Fruit fly (Drosophila melanogaster) whole organism, embryonic: ENCODE data around the gene CG13384.
A peak's percentile ranks its signal among the peaks of the same experiment; 100 is the strongest.

Experiments used
- Adf1 ChIP-seq: fragments of 200-800 bp; sonication (Bioruptor generic); IDR thresholded peaks from 2 replicates; pipeline ENCODE4 v1.3.6; 2022; ENCODE audit warnings: missing biosample characterization, missing genetic modification characterization
- Aef1 ChIP-seq: fragments of 200-800 bp; sonication (Bioruptor generic); IDR thresholded peaks from 3 replicates; pipeline ENCODE4 v1.3.6; 2022; ENCODE audit warnings: missing biosample characterization, missing genetic modification characterization
- Asciz ChIP-seq: fragments of 200-800 bp; sonication (Bioruptor generic); optimal IDR thresholded peaks from 2 replicates; lab custom pipeline; 2017; ENCODE audit warnings: missing biosample characterization, mild to moderate bottlenecking, missing genetic modification characterization, missing genetic modification reagents
- Atf6 ChIP-seq: fragments of 200-800 bp; sonication (Bioruptor generic); IDR thresholded peaks from 2 replicates; pipeline ENCODE4 v1.3.6; 2022; ENCODE audit warnings: missing biosample characterization, missing genetic modification characterization
- CG10959 ChIP-seq: fragments of 200-800 bp; sonication (Bioruptor generic); IDR thresholded peaks from 2 replicates; pipeline ENCODE4 v1.3.6; 2022; ENCODE audit warnings: missing biosample characterization, missing genetic modification characterization
- CG12391 ChIP-seq: fragments of 200-800 bp; sonication (Bioruptor generic); optimal IDR thresholded peaks from 3 replicates; lab custom pipeline; 2018; ENCODE audit warnings: missing biosample characterization, mild to moderate bottlenecking, missing genetic modification characterization, moderate library complexity
- CG12942 ChIP-seq: fragments of 200-800 bp; sonication (Bioruptor generic); optimal IDR thresholded peaks from 3 replicates; lab custom pipeline; 2016; ENCODE audit warnings: missing biosample characterization, missing genetic modification characterization
- CG15011 ChIP-seq: fragments of 200-800 bp; sonication (Bioruptor generic); optimal IDR thresholded peaks from 3 replicates; lab custom pipeline; 2018; ENCODE audit warnings: missing biosample characterization, mild to moderate bottlenecking, missing genetic modification characterization
- CG15269 ChIP-seq: fragments of 200-800 bp; sonication (Bioruptor generic); optimal IDR thresholded peaks from 2 replicates; lab custom pipeline; 2018; ENCODE audit warnings: missing biosample characterization, mild to moderate bottlenecking, missing genetic modification characterization, moderate library complexity
- CG17568 ChIP-seq: fragments of 200-800 bp; sonication (Bioruptor generic); optimal IDR thresholded peaks from 2 replicates; lab custom pipeline; 2018; ENCODE audit warnings: missing biosample characterization, mild to moderate bottlenecking, missing genetic modification characterization, moderate library complexity
- CG18619 ChIP-seq: fragments of 200-800 bp; sonication (Bioruptor generic); optimal IDR thresholded peaks from 3 replicates; lab custom pipeline; 2017; ENCODE audit warnings: missing biosample characterization, mild to moderate bottlenecking, missing genetic modification characterization
- CG2199 ChIP-seq: fragments of 200-800 bp; sonication (Bioruptor generic); IDR thresholded peaks from 3 replicates; pipeline ENCODE4 v1.3.6; 2022; ENCODE audit warnings: missing biosample characterization, missing genetic modification characterization
- CG30020 ChIP-seq: fragments of 200-800 bp; optimal IDR thresholded peaks from 2 replicates; lab custom pipeline; 2019; ENCODE audit warnings: missing biosample characterization, mild to moderate bottlenecking, missing genetic modification characterization, moderate library complexity
- CG31365 ChIP-seq: fragments of 200-800 bp; sonication (Bioruptor generic); optimal IDR thresholded peaks from 2 replicates; lab custom pipeline; 2018; ENCODE audit warnings: missing biosample characterization, mild to moderate bottlenecking, missing genetic modification characterization
- CG4282 ChIP-seq: fragments of 200-800 bp; sonication (Bioruptor generic); optimal IDR thresholded peaks from 2 replicates; lab custom pipeline; 2016; ENCODE audit warnings: missing biosample characterization, missing genetic modification characterization
- CG6272 ChIP-seq: fragments of 200-800 bp; sonication (Bioruptor generic); IDR thresholded peaks from 2 replicates; pipeline ENCODE4 v1.3.6; 2022; ENCODE audit warnings: missing biosample characterization, missing genetic modification characterization
- CG8089 ChIP-seq: fragments of 200-800 bp; sonication (Bioruptor generic); optimal IDR thresholded peaks from 3 replicates; lab custom pipeline; 2016; ENCODE audit warnings: missing biosample characterization, missing genetic modification characterization
- CG8290 ChIP-seq, 3 experiments: fragments of 200-800 bp; sonication (Bioruptor generic); optimal IDR thresholded peaks; 2 replicates each; lab custom pipeline; 2016 to 2019; ENCODE audit warnings: missing biosample characterization in 3 of 3, missing genetic modification characterization in 3 of 3, mild to moderate bottlenecking in 2 of 3, moderate library complexity in 1 of 3
- CG8388 ChIP-seq: fragments of 200-800 bp; sonication (Bioruptor generic); optimal IDR thresholded peaks from 2 replicates; lab custom pipeline; 2019; ENCODE audit warnings: missing biosample characterization, mild to moderate bottlenecking, missing genetic modification characterization, moderate library complexity
- CoRest ChIP-seq: fragments of 200-800 bp; sonication (Bioruptor generic); optimal IDR thresholded peaks from 3 replicates; lab custom pipeline; 2018; ENCODE audit warnings: missing biosample characterization, mild to moderate bottlenecking, missing genetic modification characterization, moderate library complexity
- Dfd ChIP-seq, 2 experiments: fragments of >200 bp; optimal IDR thresholded peaks; 2 replicates each; lab custom pipeline; 2017; ENCODE audit warnings: missing biosample characterization in 2 of 2, missing genetic modification characterization in 2 of 2
- GATAe ChIP-seq: fragments of 200-800 bp; sonication (Bioruptor generic); conservative IDR thresholded peaks from 2 replicates; pipeline ENCODE4 v1.3.6; 2022; ENCODE audit warnings: missing biosample characterization, missing genetic modification characterization
- H2.0 ChIP-seq: fragments of 200-800 bp; sonication (Bioruptor generic); IDR thresholded peaks from 2 replicates; pipeline ENCODE4 v1.3.6; 2022; ENCODE audit warnings: missing biosample characterization, missing genetic modification characterization
- HHEX ChIP-seq: fragments of 200-800 bp; sonication (Bioruptor generic); optimal IDR thresholded peaks from 3 replicates; lab custom pipeline; 2017; ENCODE audit warnings: missing biosample characterization, mild to moderate bottlenecking, missing genetic modification characterization, missing genetic modification reagents
- Hand ChIP-seq: fragments of 200-800 bp; sonication (Bioruptor generic); optimal IDR thresholded peaks from 2 replicates; lab custom pipeline; 2017; ENCODE audit warnings: mild to moderate bottlenecking, missing biosample characterization, missing genetic modification reagents, missing genetic modification characterization
- NK7.1 ChIP-seq: fragments of 200-800 bp; sonication (Bioruptor generic); optimal IDR thresholded peaks from 3 replicates; lab custom pipeline; 2016; ENCODE audit warnings: missing biosample characterization, missing genetic modification characterization
- Neu2 ChIP-seq: fragments of 200-800 bp; sonication (Bioruptor generic); optimal IDR thresholded peaks from 3 replicates; lab custom pipeline; 2016; ENCODE audit warnings: missing biosample characterization, missing genetic modification characterization, borderline replicate concordance
- Nf-YC ChIP-seq: fragments of 200-800 bp; optimal IDR thresholded peaks from 3 replicates; lab custom pipeline; 2019; ENCODE audit warnings: missing biosample characterization, mild to moderate bottlenecking, missing genetic modification characterization, moderate library complexity
- Sox102F ChIP-seq: fragments of 200-800 bp; sonication (Bioruptor generic); optimal IDR thresholded peaks from 2 replicates; lab custom pipeline; 2018; ENCODE audit warnings: missing biosample characterization, mild to moderate bottlenecking, missing genetic modification characterization, moderate library complexity
- Tbp ChIP-seq: fragments of >200 bp; optimal IDR thresholded peaks from 2 replicates; lab custom pipeline; 2018; ENCODE audit warnings: missing biosample characterization, missing genetic modification characterization
- abd-A ChIP-seq: fragments of 200-800 bp; sonication (Bioruptor generic); optimal IDR thresholded peaks from 3 replicates; lab custom pipeline; 2019; ENCODE audit warnings: missing biosample characterization, mild to moderate bottlenecking, missing genetic modification characterization, moderate library complexity
- ato ChIP-seq: fragments of 200-800 bp; sonication (Bioruptor generic); IDR thresholded peaks from 2 replicates; pipeline ENCODE4 v1.3.6; 2022; ENCODE audit warnings: missing biosample characterization, missing genetic modification characterization; ENCODE audit not compliant: partially characterized antibody
- bab2 ChIP-seq: fragments of 200-800 bp; sonication (Bioruptor generic); optimal IDR thresholded peaks from 2 replicates; lab custom pipeline; 2016; ENCODE audit warnings: missing biosample characterization, missing genetic modification characterization
- bowl ChIP-seq: fragments of 200-800 bp; sonication (Bioruptor generic); IDR thresholded peaks from 2 replicates; pipeline ENCODE4 v1.3.6; 2022; ENCODE audit warnings: missing biosample characterization, missing genetic modification characterization
- en ChIP-seq: fragments of 200-800 bp; sonication (Bioruptor generic); optimal IDR thresholded peaks from 2 replicates; lab custom pipeline; 2016; ENCODE audit warnings: missing biosample characterization, missing genetic modification characterization
- gt ChIP-seq: fragments of 200-800 bp; sonication (Bioruptor generic); IDR thresholded peaks from 2 replicates; pipeline ENCODE4 v1.3.6; 2022; ENCODE audit warnings: missing biosample characterization, missing genetic modification characterization
- kah ChIP-seq: fragments of 200-800 bp; sonication (Bioruptor generic); optimal IDR thresholded peaks from 2 replicates; lab custom pipeline; 2018; ENCODE audit warnings: missing biosample characterization, mild to moderate bottlenecking, missing genetic modification characterization
- maf-S ChIP-seq: fragments of 200-800 bp; sonication (Bioruptor generic); optimal IDR thresholded peaks from 2 replicates; lab custom pipeline; 2016; ENCODE audit warnings: missing biosample characterization, missing genetic modification characterization
- mam ChIP-seq: fragments of 200-800 bp; sonication (Bioruptor generic); optimal IDR thresholded peaks from 3 replicates; lab custom pipeline; 2016; ENCODE audit warnings: missing biosample characterization, missing genetic modification characterization
- mld ChIP-seq: fragments of 200-800 bp; sonication (Bioruptor generic); IDR thresholded peaks from 3 replicates; pipeline ENCODE4 v1.3.6; 2022; ENCODE audit warnings: missing biosample characterization, missing genetic modification characterization; ENCODE audit not compliant: partially characterized antibody
- odd ChIP-seq: fragments of 200-800 bp; sonication (Bioruptor generic); optimal IDR thresholded peaks from 2 replicates; lab custom pipeline; 2017; ENCODE audit warnings: missing biosample characterization, mild to moderate bottlenecking, missing genetic modification characterization
- run ChIP-seq: fragments of 200-800 bp; sonication (Bioruptor generic); optimal IDR thresholded peaks from 3 replicates; lab custom pipeline; 2018; ENCODE audit warnings: missing biosample characterization, mild to moderate bottlenecking, missing genetic modification characterization
- sna ChIP-seq: fragments of 200-800 bp; sonication (Bioruptor generic); IDR thresholded peaks from 2 replicates; pipeline ENCODE4 v1.3.6; 2022; ENCODE audit warnings: missing biosample characterization, missing genetic modification characterization; ENCODE audit not compliant: partially characterized antibody
- tx ChIP-seq: fragments of 200-800 bp; sonication (Bioruptor generic); optimal IDR thresholded peaks from 2 replicates; lab custom pipeline; 2016; ENCODE audit warnings: missing biosample characterization, missing genetic modification characterization
- vvl ChIP-seq: fragments of 200-800 bp; sonication (Bioruptor generic); IDR thresholded peaks from 2 replicates; pipeline ENCODE4 v1.3.6; 2022; ENCODE audit warnings: missing biosample characterization, missing genetic modification characterization

Gene CG13384

dm6 chr2L:8364006-8364956, 20.0 kb upstream of the CG13384 start, which contains the start of the genes RpS13 and CSN8 (continued):
- TF ChIP-seq bowl (GFP tag; lab: Robert Waterston, UW) (no peak), vvl (GFP tag; lab: Robert Waterston, UW) (peak; percentile 13; the same call in 1 of the 2 replicates), run (no peak), CoRest (tag; lab: Kevin White, UChicago) (peak; percentile 17), CG12391 (tag; lab: Kevin White, UChicago) (peak; percentile 41), CG8290 (GFP tag; optimal IDR thresholded peaks at IDR 0.05; lab: Kevin White, UChicago) (no peak), CG8290 (tag; optimal IDR thresholded peaks at IDR 0.05; lab: Kevin White, UChicago) (peak in 1 of 2 experiments; percentile 36), Atf6 (peak; percentile 45; the same call in 1 of the 2 replicates), ato (GFP tag; lab: Robert Waterston, UW) (peak; percentile 75), CG30020 (tag; lab: Kevin White, UChicago) (peak; percentile 64), en (GFP tag; lab: Kevin White, UChicago) (no peak), Adf1 (GFP tag; lab: Robert Waterston, UW) (no peak), CG15011 (GFP tag; lab: Kevin White, UChicago) (no peak), tx (GFP tag; lab: Kevin White, UChicago) (no peak), CG12942 (GFP tag; lab: Kevin White, UChicago) (no peak), NK7.1 (no peak), gt (GFP tag; lab: Robert Waterston, UW) (no peak), GATAe (GFP tag; lab: Robert Waterston, UW) (no peak), CG15269 (tag; lab: Kevin White, UChicago) (no peak), mld (peak; percentile 75; the same call in 2 of the 3 replicates), Dfd (GFP tag; optimal IDR thresholded peaks at IDR 0.05; lab: Kevin White, UChicago) (no peak)
- TF ChIP-seq, all 482 proteins: peak for 157

DNA sequence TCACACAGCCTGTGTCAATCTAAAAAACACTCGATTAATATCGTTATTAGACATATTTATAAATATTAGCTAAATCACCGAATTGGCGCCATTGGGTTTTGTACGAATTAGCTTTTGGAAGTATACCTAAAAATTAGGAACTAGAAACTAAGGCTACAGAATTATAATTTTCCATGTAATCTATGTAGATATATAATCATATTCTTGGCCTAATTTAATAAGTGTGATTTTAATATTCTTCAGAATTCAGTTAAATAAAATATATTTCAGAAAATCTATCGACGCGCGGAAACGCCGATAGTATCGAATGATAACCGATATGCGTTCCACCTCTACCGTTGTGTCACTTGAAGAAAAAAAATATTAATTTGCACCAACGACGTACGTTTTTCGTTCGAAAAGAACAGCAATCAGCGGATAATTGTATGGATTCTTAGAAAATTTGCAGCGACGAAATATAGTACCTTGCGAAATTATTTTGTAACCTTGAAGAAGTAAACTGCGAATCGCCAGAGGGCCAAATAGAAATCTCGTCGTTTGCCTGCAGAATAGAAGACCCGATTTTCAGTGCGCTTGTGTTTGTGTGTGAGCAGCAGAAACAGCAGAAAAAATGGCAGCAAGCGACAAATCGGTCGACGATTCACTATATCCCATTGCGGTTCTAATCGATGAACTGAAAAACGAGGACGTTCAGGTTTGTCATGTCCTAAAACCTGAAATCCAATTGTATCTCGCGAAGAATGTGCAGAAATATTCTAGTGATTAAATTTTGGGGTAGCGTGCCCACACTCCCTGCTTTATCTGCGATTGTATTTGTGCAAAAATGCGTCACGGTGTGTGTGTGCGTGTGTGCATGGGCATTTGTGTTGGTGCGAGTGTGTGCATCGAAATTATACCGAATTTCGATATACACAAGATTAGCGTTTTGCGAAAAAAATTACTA, 18.3 kb upstream of the CG13384 start, which contains the start of gene Pp2A-29B:
Gene Pp2A-29B, plus strand, starts transcription at position 338 of the 943 bp plus-strand sequence.
- TF ChIP-seq Asciz (GFP tag; lab: Kevin White, UChicago) (no peak), bab2 (no peak), Tbp (GFP tag; lab: Kevin White, UChicago) (no peak), CG4282 (GFP tag; lab: Kevin White, UChicago) (no peak), CG10959 (no peak), kah (GFP tag; lab: Kevin White, UChicago) (no peak), CG17568 (GFP tag; lab: Kevin White, UChicago) (peak; percentile 7), mam (GFP tag; lab: Kevin White, UChicago) (peak; percentile 25), vvl (GFP tag; lab: Robert Waterston, UW) (0 out of 2 replicates have a peak, but pooled peaks have one; percentile 11), maf-S (GFP tag; lab: Kevin White, UChicago) (no peak), CG8089 (GFP tag; lab: Kevin White, UChicago) (no peak), odd (GFP tag; lab: Kevin White, UChicago) (no peak), Hand (peak; percentile 34), Aef1 (GFP tag; lab: Robert Waterston, UW) (no peak), Neu2 (no peak), CG8388 (no peak), sna (GFP tag; lab: Robert Waterston, UW) (peak; percentile 99), abd-A (tag; lab: Kevin White, UChicago) (peak; percentile 89), CG18619 (GFP tag; lab: Kevin White, UChicago) (peak; percentile 27), CG6272 (peak; percentile 38; the same call in 1 of the 2 replicates), H2.0 (GFP tag; lab: Robert Waterston, UW) (no peak), CoRest (tag; lab: Kevin White, UChicago) (peak; percentile 66), Sox102F (GFP tag; lab: Kevin White, UChicago) (no peak), Nf-YC (tag; lab: Kevin White, UChicago) (peak; percentile 57), CG31365 (tag; lab: Kevin White, UChicago) (no peak), HHEX (GFP tag; lab: Kevin White, UChicago) (no peak), CG2199 (GFP tag; lab: Robert Waterston, UW) (no peak)
